Worm (Caenorhabditis elegans): ENCODE data around the gene pat-2.

The pat-2 gene

DNA sequence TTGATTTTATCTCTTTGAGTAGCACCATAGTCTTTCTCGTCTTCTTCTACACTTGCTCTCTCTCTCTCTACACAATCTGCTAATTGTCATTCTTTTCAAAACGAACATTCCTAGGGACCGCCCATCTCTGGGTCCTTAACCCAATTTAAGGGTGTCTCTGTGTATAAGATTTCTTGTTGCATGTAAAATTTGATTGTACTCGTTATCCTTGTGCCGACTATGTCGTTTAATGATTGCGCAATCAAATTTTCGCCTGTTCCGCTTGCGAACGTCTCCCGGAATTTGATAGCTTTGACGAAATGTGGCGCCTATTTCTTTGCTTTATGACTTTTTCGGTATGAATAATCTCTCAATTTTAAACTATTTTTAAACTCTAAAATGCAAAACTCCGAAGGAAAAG, 7.6 kb upstream of the pat-2 start:
- no peak for TF ChIP-seq pqm-1 (tag; optimal IDR thresholded peaks at IDR 0.05)
- TF ChIP-seq fkh-10 (GFP tag; optimal IDR thresholded peaks at IDR 0.05), result peak; percentile 22
- no peak for TF ChIP-seq daf-12 (tag; optimal IDR thresholded peaks at IDR 0.05)

DNA sequence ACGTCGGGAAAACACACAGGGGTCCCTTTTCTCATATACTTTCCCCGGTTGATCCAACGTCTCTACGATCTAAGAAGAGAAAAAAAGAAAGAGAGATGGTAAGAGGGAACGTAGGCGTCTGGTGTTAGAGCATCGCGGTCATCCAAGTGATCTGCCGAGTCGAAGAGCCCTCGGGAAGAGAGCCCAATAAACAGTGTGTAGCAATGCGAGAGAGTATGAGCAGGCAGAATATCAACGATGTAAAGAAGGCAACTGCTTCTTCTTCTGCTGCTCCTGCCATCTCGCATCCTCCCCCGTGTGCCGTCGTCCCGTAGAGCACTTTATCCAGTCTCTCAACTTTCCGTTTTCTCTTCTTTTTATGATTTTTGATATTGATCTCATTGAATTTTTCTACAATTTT, 3.0 kb upstream of the pat-2 start:
- TF ChIP-seq nhr-237 (tag; optimal IDR thresholded peaks at IDR 0.05) (no peak), lin-39 (tag; optimal IDR thresholded peaks at IDR 0.05) (peak; percentile 29), egl-5 (tag; optimal IDR thresholded peaks at IDR 0.05) (peak; percentile 41), skn-1 (tag; optimal IDR thresholded peaks at IDR 0.05) (no peak)

DNA sequence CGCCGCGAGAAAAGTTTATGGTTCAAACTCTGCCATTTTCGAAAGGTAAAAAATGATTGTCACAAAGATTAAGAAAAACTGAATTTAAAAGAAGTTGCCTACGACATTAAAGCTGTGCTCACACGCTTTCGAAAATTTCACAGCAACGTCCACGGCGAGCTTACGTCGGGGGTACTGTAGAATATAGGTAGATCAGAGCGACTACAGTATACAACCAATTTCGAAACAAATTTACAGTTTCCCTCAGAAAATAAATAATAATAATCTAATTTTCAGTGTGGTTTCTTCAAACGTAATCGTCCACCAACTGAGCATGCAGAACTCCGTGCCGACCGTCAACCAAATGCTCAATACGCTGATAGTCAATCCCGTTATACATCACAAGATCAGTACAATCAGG, 5.9 kb downstream of the pat-2 start:
- TF ChIP-seq nhr-12 (tag; optimal IDR thresholded peaks at IDR 0.05) (no peak), nhr-43 (tag; optimal IDR thresholded peaks at IDR 0.05; ENCODE audit: poor library complexity, severe bottlenecking) (no peak), unc-39 (tag; optimal IDR thresholded peaks at IDR 0.05) (no peak), nhr-25 (tag; optimal IDR thresholded peaks at IDR 0.05) (no peak), zag-1 (tag; optimal IDR thresholded peaks at IDR 0.05) (no peak), fkh-2 (tag; optimal IDR thresholded peaks at IDR 0.05) (no peak), elt-1 (tag; optimal IDR thresholded peaks at IDR 0.05) (no peak), ztf-11 (tag; optimal IDR thresholded peaks at IDR 0.05) (no peak), skn-1 (tag; optimal IDR thresholded peaks at IDR 0.05) (no peak), ceh-9 (tag; optimal IDR thresholded peaks at IDR 0.05) (no peak), nhr-67 (tag; optimal IDR thresholded peaks at IDR 0.05) (no peak), snpc-4 (tag; optimal IDR thresholded peaks at IDR 0.05) (no peak)

DNA sequence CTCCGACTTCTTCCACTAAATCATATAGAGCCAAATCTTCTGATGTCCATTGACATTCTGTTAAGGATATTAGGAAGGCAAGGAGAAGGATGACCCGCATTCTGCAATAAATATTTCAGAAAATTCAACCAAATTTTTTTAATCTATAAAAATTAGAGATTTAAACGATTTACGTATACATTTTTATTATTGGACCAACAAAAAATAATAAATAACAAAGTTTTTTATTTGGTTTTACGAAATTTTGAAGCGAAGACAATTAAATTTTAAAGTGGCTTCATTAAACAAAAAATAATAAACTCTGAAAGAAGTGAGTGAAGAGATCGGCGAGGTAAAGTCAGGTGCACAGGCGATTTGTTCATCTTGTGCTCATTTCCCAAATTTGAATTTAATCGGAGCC, 8.4 kb downstream of the pat-2 start, which contains the start of gene F54F2.9:
Gene F54F2.9 (minus strand): TSS at position 101 of the 400 bp plus-strand sequence.
- TF ChIP-seq lin-39 (tag; optimal IDR thresholded peaks at IDR 0.05), result no peak
- no peak for TF ChIP-seq daf-12 (tag; optimal IDR thresholded peaks at IDR 0.05)
- TF ChIP-seq pha-4 (tag; optimal IDR thresholded peaks at IDR 0.05), result no peak
- TF ChIP-seq zag-1 (tag; optimal IDR thresholded peaks at IDR 0.05), result no peak
- no peak for TF ChIP-seq ceh-82 (tag; optimal IDR thresholded peaks at IDR 0.05)
- no peak for TF ChIP-seq elt-3 (tag; optimal IDR thresholded peaks at IDR 0.05)
- no peak for TF ChIP-seq R02D3.7 (tag; optimal IDR thresholded peaks at IDR 0.05)
- no peak for TF ChIP-seq nhr-76 (tag; optimal IDR thresholded peaks at IDR 0.05)

DNA sequence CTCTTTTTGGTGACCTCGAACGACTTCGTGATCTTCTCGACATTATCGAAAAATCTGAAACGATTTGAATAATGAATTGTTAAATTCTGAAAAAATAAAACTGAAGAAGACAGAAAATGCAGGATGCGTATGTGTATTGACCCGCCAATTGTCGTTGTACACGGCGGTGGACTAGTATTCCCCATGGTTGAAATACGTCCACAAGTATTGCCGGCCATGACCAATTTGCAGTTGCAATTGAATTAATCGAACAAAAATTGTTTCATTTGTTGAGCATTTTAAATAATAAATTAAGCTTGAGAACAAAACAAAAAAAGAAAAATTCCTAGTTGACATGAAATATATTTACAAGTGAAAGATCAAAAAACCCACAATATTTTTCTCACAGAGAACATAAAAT, 10.5 kb downstream of the pat-2 start, which contains the start of gene F44E2.3:
Gene F44E2.3 (minus strand): TSS at position 61 of the 400 bp plus-strand sequence.
- TF ChIP-seq nfya-1 (tag; optimal IDR thresholded peaks at IDR 0.05; ENCODE audit: insufficient read depth) (peak; percentile 79), lsy-12 (tag; optimal IDR thresholded peaks at IDR 0.05) (no peak), lin-15B (tag; optimal IDR thresholded peaks at IDR 0.05) (peak; percentile 66), unc-62 (GFP tag; optimal IDR thresholded peaks at IDR 0.05) (no peak)

DNA sequence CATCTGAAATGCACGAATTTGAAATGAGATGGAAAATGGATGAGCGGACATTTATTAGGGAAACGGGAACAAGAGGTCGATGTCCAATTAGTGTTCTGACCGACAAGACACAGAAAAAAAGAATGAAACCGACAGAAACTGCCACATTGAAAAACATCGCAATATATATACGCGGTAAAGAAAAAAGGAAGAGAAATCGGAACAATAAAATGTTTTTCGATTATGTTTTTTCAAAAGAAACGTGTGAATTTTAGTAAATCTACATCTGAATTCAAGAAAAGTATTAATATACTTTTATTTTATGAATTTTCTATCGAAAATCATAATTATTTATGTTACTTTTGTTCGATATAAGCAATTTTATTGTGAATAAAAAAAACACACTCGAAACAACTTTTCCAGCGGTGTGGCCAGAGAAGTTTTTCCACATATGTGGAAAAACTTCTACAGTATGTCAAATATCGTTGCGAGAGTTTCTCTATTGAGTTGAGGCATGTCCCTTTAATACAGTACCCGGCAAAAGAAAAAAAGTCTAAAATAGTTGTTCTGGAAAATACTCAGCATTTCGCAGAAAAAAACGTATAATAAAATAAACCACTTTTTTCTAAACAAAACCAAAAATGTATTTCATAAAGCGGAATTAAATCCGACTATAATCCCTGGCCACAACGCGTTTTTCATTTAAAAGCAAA, 12.5 kb downstream of the pat-2 start, which contains the start of gene F44E2.10:
Gene F44E2.10 (minus strand): TSS at position 51 of the 692 bp plus-strand sequence.
- no peak for TF ChIP-seq mdl-1 (tag; optimal IDR thresholded peaks at IDR 0.05)
- TF ChIP-seq daf-12 (tag; optimal IDR thresholded peaks at IDR 0.05), result no peak
- no peak for TF ChIP-seq nhr-25 (tag; optimal IDR thresholded peaks at IDR 0.05)
- TF ChIP-seq lin-15B (tag; optimal IDR thresholded peaks at IDR 0.05), result no peak
- TF ChIP-seq ceh-9 (tag; optimal IDR thresholded peaks at IDR 0.05), result no peak
- no peak for TF ChIP-seq nhr-237 (tag; optimal IDR thresholded peaks at IDR 0.05)
- no peak for TF ChIP-seq elt-1 (tag; optimal IDR thresholded peaks at IDR 0.05)
- no peak for TF ChIP-seq nhr-11 (tag; optimal IDR thresholded peaks at IDR 0.05)
- no peak for TF ChIP-seq sea-2 (GFP tag; optimal IDR thresholded peaks at IDR 0.05)
- no peak for TF ChIP-seq nhr-76 (tag; optimal IDR thresholded peaks at IDR 0.05)
- TF ChIP-seq nhr-43 (tag; optimal IDR thresholded peaks at IDR 0.05; ENCODE audit: poor library complexity, severe bottlenecking), result no peak
- TF ChIP-seq aly-2 (tag; optimal IDR thresholded peaks at IDR 0.05), result no peak
- TF ChIP-seq jun-1 (tag; optimal IDR thresholded peaks at IDR 0.05), result no peak
- no peak for TF ChIP-seq ceh-16 (tag; optimal IDR thresholded peaks at IDR 0.05)
- no peak for TF ChIP-seq ztf-4 (tag; optimal IDR thresholded peaks at IDR 0.05)
- no peak for TF ChIP-seq nhr-23 (tag; optimal IDR thresholded peaks at IDR 0.05)
- no peak for TF ChIP-seq nhr-67 (tag; optimal IDR thresholded peaks at IDR 0.05)
- no peak for TF ChIP-seq skn-1 (tag; optimal IDR thresholded peaks at IDR 0.05)
- TF ChIP-seq snpc-4 (tag; optimal IDR thresholded peaks at IDR 0.05), result no peak
- no peak for TF ChIP-seq nhr-28 (tag; optimal IDR thresholded peaks at IDR 0.05)

Data from whole organism, L3 larva.